Worm (Caenorhabditis elegans): Measurements from ENCODE around the gene gadr-4.
"Not testable (repeated sequence)": the region's sequence is repeated elsewhere in the genome, so short reads cannot be mapped to it uniquely, and the experiment has no call there.

Gene gadr-4

ce11 chrII:4081891-4082290, 19.5 kb upstream of the gadr-4 start:
- no peak for TF ChIP-seq F52B5.7 (tag; optimal IDR thresholded peaks at IDR 0.05)

- peak; percentile 53; the same call in 1 of the 2 replicates for TF ChIP-seq zfh-2 (GFP tag; conservative IDR thresholded peaks at IDR 0.05)
- no peak for TF ChIP-seq hmg-20 (GFP tag; IDR thresholded peaks at IDR 0.05)
Observed at ce11 chrII:4081141-4081540, 18.8 kb upstream of the gadr-4 start.

DNA sequence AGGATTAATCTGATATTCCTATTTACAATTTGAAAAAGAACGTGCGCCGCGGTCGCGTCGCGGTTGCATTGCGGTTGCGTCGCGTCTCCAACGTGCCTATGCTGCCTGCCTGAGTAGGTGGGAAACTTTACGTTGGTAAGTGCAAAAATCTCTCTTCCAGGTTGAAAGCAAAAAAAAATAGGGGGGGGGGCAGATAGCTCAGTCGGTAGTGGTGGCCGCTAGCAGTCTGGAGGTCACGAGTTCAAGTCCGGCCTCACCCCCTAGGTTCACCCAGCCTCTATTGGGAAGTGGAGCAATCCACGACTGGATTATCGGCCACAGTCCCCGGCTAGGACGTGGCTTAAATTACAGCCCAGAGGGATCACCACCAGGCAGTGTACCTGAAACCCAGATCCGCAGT, 15.7 kb upstream of the gadr-4 start:
- TF ChIP-seq rpc-1 (optimal IDR thresholded peaks at IDR 0.05) = not testable (repeated sequence)
- peak; percentile 50 for TF ChIP-seq rpc-1 (tag; optimal IDR thresholded peaks at IDR 0.05)
- peak; percentile 38; the same call in 1 of the 2 replicates for TF ChIP-seq zfh-2 (GFP tag; conservative IDR thresholded peaks at IDR 0.05)

ce11 chrII:4074710-4075109, 12.3 kb upstream of the gadr-4 start:
- no peak for TF ChIP-seq lsy-27 (tag; optimal IDR thresholded peaks at IDR 0.05; ENCODE audit: borderline replicate concordance, insufficient read depth)
- TF ChIP-seq ekl-4 (GFP tag; IDR thresholded peaks at IDR 0.05) = no peak
- no peak for TF ChIP-seq ceh-91 (GFP tag; IDR thresholded peaks at IDR 0.05)
- TF ChIP-seq bed-2 (GFP tag; IDR thresholded peaks at IDR 0.05) = no peak
- no peak for TF ChIP-seq K12H6.12 (tag; optimal IDR thresholded peaks at IDR 0.05)
- TF ChIP-seq F57A8.1 (GFP tag; optimal IDR thresholded peaks at IDR 0.05) = no peak
- no peak for TF ChIP-seq nfyb-1 (GFP tag; IDR thresholded peaks at IDR 0.05)
- TF ChIP-seq athp-1 (tag; optimal IDR thresholded peaks at IDR 0.05) = no peak
- TF ChIP-seq rec-8 (tag; optimal IDR thresholded peaks at IDR 0.05) = no peak
- TF ChIP-seq hmg-1.2 (GFP tag; IDR thresholded peaks at IDR 0.05) = no peak
- no peak for TF ChIP-seq cebp-2 (GFP tag; IDR thresholded peaks at IDR 0.05)
- no peak for TF ChIP-seq dpff-1 (tag; optimal IDR thresholded peaks at IDR 0.05)
- TF ChIP-seq ztf-26 (tag; optimal IDR thresholded peaks at IDR 0.05) = no peak
- TF ChIP-seq efl-1 (GFP tag; optimal IDR thresholded peaks at IDR 0.05) = no peak
- no peak for TF ChIP-seq tbp1 (GFP tag; optimal IDR thresholded peaks at IDR 0.05)
- no peak for TF ChIP-seq Y53G8AR.9 (GFP tag; conservative IDR thresholded peaks at IDR 0.05)
- no peak for TF ChIP-seq zfh-2 (GFP tag; conservative IDR thresholded peaks at IDR 0.05)
- no peak for TF ChIP-seq Y56A3A.18 (GFP tag; IDR thresholded peaks at IDR 0.05)

ce11 chrII:4071075-4071474, 8.7 kb upstream of the gadr-4 start:
- TF ChIP-seq F57C9.4 (tag; optimal IDR thresholded peaks at IDR 0.05) (no peak), zfh-2 (GFP tag; conservative IDR thresholded peaks at IDR 0.05) (peak; percentile 66)

DNA sequence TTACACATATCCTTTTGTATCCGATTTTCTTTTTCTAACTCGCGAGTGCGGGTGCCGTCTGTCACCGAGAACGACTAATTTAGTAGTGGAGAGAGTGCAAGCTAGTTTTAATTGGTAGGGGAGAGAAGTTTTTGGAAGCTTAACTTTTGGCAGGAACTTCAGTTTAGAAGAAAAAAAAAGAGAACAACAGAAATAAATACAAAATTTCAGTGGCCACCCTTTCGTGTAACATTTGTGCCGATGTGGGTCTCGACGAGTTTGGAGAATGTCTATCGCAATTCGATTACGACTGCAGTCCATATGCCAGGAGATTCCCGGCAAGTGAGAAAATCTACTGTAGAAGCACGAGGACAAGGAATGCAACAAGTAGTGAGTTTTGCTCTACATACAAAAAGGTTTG, 5.8 kb upstream of the gadr-4 start:
- no peak for TF ChIP-seq dpff-1 (tag; optimal IDR thresholded peaks at IDR 0.05)

ce11 chrII:4067258-4067657, 4.9 kb upstream of the gadr-4 start, which contains the start of gene W06A11.1:
W06A11.1 (plus strand) TSS chrII:4067558.
- TF ChIP-seq sptf-2 (GFP tag; optimal IDR thresholded peaks at IDR 0.05) (no peak), mxl-1 (tag; optimal IDR thresholded peaks at IDR 0.05) (no peak), let-526 (GFP tag; IDR thresholded peaks at IDR 0.05) (no peak), sea-2 (GFP tag; IDR thresholded peaks at IDR 0.05) (no peak), ccch-3 (GFP tag; optimal IDR thresholded peaks at IDR 0.05) (no peak), F37B4.10 (GFP tag; IDR thresholded peaks at IDR 0.05) (no peak), C17E4.6 (GFP tag; IDR thresholded peaks at IDR 0.05) (no peak), ceh-91 (GFP tag; IDR thresholded peaks at IDR 0.05) (no peak), repo-1 (tag; optimal IDR thresholded peaks at IDR 0.05) (no peak), nfyb-1 (GFP tag; IDR thresholded peaks at IDR 0.05) (no peak), nhr-90 (tag; optimal IDR thresholded peaks at IDR 0.05) (no peak), somi-1 (GFP tag; optimal IDR thresholded peaks at IDR 0.05) (no peak), F55B11.4 (tag; optimal IDR thresholded peaks at IDR 0.05; ENCODE audit: borderline replicate concordance, insufficient read depth) (no peak), him-1 (tag; optimal IDR thresholded peaks at IDR 0.05) (no peak), mel-28 (tag; optimal IDR thresholded peaks at IDR 0.05; ENCODE audit: borderline replicate concordance) (no peak), mes-4 (tag; optimal IDR thresholded peaks at IDR 0.05) (no peak), madf-6 (GFP tag; IDR thresholded peaks at IDR 0.05) (no peak)

Data from whole organism, young adult.